Fruit fly (Drosophila melanogaster): ENCODE results near the gene dsb.

dsb gene

DNA sequence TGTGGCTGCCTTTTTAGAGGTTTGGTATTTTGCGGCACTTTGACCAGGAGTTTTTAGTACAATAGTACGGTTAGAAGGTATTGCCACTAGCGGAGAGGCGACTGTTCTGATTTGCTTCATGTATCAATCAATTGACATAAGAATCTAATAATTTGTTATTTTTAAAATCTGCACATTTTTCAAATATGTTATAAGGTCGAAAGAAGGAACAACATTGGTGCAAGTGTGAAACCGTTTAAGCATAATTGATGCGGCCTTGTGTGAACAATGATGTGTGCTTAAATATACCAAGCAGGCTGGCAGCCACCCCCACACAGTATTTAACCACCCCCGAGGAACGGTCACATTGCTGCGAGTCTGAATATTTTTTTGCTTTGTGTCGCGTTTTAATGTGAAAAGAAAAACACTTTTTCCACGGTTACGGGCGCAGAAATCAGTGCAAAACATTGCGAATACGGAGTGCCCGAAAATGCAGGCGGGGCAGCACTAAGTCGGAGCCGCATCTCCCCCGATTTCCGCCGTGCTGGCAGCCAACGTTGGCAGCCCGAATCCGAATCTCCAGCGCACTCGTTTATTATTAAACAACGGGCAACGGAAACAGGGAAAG is 44.8 kb downstream of the dsb start, which contains the start of the genes HBS1 and CG12025 (continued):
- TF ChIP-seq CG14860 (GFP tag; IDR thresholded peaks at IDR 0.05; ENCODE audit: partially characterized antibody) (no peak), CG18764 (GFP tag; optimal IDR thresholded peaks at IDR 0.05) (peak; percentile 24), otp (GFP tag; IDR thresholded peaks at IDR 0.05) (no peak), CG11560 (tag; IDR thresholded peaks at IDR 0.05) (no peak), bsh (GFP tag; optimal IDR thresholded peaks at IDR 0.05) (peak in 1 of 2 experiments; percentile 45), CG16813 (GFP tag; IDR thresholded peaks at IDR 0.05; ENCODE audit: partially characterized antibody) (0 out of 3 replicates have a peak, but pooled peaks have one; percentile 22), CG43689 (GFP tag; IDR thresholded peaks at IDR 0.05) (no peak), pb (GFP tag; optimal IDR thresholded peaks at IDR 0.05) (no peak), HLH54F (GFP tag; optimal IDR thresholded peaks at IDR 0.05) (peak; percentile 67), zfh1 (GFP tag; IDR thresholded peaks at IDR 0.05) (peak; percentile 56; the same call in 1 of the 3 replicates), Eip74EF (GFP tag; optimal IDR thresholded peaks at IDR 0.05) (no peak), CG15073 (GFP tag; optimal IDR thresholded peaks at IDR 0.05) (no peak), luna (GFP tag; optimal IDR thresholded peaks at IDR 0.05) (no peak), Lhr (GFP tag; optimal IDR thresholded peaks at IDR 0.05) (peak; percentile 54), Fer1 (GFP tag; optimal IDR thresholded peaks at IDR 0.05) (no peak), disco-r (GFP tag; optimal IDR thresholded peaks at IDR 0.05) (no peak), CG12942 (GFP tag; optimal IDR thresholded peaks at IDR 0.05) (peak; percentile 9), Awh (GFP tag; IDR thresholded peaks at IDR 0.05) (no peak), chn (GFP tag; optimal IDR thresholded peaks at IDR 0.05) (peak; percentile 91), CG10267 (tag; optimal IDR thresholded peaks at IDR 0.05) (peak; percentile 71), HmgZ (tag; optimal IDR thresholded peaks at IDR 0.05) (peak; percentile 71), CG15514 (GFP tag; optimal IDR thresholded peaks at IDR 0.05) (peak; percentile 80), Chrac-16 (GFP tag; optimal IDR thresholded peaks at IDR 0.05) (peak; percentile 59), slbo (GFP tag; IDR thresholded peaks at IDR 0.05) (peak; percentile 83), CG17385 (GFP tag; optimal IDR thresholded peaks at IDR 0.05) (peak; percentile 23), E2f2 (GFP tag; IDR thresholded peaks at IDR 0.05) (peak; percentile 36; the same call in 1 of the 2 replicates), slp2 (GFP tag; optimal IDR thresholded peaks at IDR 0.05) (peak; percentile 38), wek (GFP tag; optimal IDR thresholded peaks at IDR 0.05) (no peak), org-1 (GFP tag; optimal IDR thresholded peaks at IDR 0.05) (no peak), ttk (GFP tag; IDR thresholded peaks at IDR 0.05) (no peak), CG9817 (tag; optimal IDR thresholded peaks at IDR 0.05) (peak; percentile 63), CG31388 (GFP tag; optimal IDR thresholded peaks at IDR 0.05) (no peak), CG2875 (GFP tag; optimal IDR thresholded peaks at IDR 0.05) (no peak), CG1603 (tag; optimal IDR thresholded peaks at IDR 0.05) (peak; percentile 82), CG6765 (GFP tag; optimal IDR thresholded peaks at IDR 0.05) (peak; percentile 6), z (GFP tag; IDR thresholded peaks at IDR 0.05) (no peak), CG6854 (GFP tag; optimal IDR thresholded peaks at IDR 0.05) (no peak), lola (GFP tag; optimal IDR thresholded peaks at IDR 0.05) (peak in 1 of 3 experiments; percentile 58), unpg (GFP tag; optimal IDR thresholded peaks at IDR 0.05) (peak; percentile 40), nerfin-1 (tag; optimal IDR thresholded peaks at IDR 0.05) (peak; percentile 50), D19B (GFP tag; optimal IDR thresholded peaks at IDR 0.05) (peak; percentile 28), CG18619 (GFP tag; optimal IDR thresholded peaks at IDR 0.05) (peak; percentile 44), CG12744 (GFP tag; optimal IDR thresholded peaks at IDR 0.05) (no peak), trem (tag; optimal IDR thresholded peaks at IDR 0.05) (peak; percentile 74), NfI (GFP tag; optimal IDR thresholded peaks at IDR 0.05) (peak; percentile 61), Hmr (GFP tag; optimal IDR thresholded peaks at IDR 0.05) (peak; percentile 53), Kr (GFP tag; optimal IDR thresholded peaks at IDR 0.05) (no peak), CG8765 (GFP tag; IDR thresholded peaks at IDR 0.05) (no peak), CG1602 (GFP tag; optimal IDR thresholded peaks at IDR 0.05) (peak; percentile 48)

Measured in whole organism, embryonic.